Fruit fly (Drosophila melanogaster) whole organism, embryonic: ENCODE measurements around the gene CG9776.

Experiments used
- CG12219 ChIP-seq: fragments of 200-800 bp; sonication (Bioruptor generic); optimal IDR thresholded peaks from 3 replicates; lab custom pipeline; 2018; ENCODE audit warnings: missing biosample characterization, mild to moderate bottlenecking, missing genetic modification characterization
- CG4360 ChIP-seq: fragments of 200-800 bp; sonication (Bioruptor generic); IDR thresholded peaks from 2 replicates; pipeline ENCODE4 v1.3.6; 2022; ENCODE audit warnings: missing biosample characterization, missing genetic modification characterization
- CG7271 ChIP-seq: fragments of 200-800 bp; sonication (Bioruptor generic); optimal IDR thresholded peaks from 2 replicates; lab custom pipeline; 2018; ENCODE audit warnings: missing biosample characterization, mild to moderate bottlenecking, missing genetic modification characterization, moderate library complexity
- Dip2 ChIP-seq: fragments of 200-800 bp; sonication (Bioruptor generic); IDR thresholded peaks from 2 replicates; pipeline ENCODE4 v1.3.6; 2022; ENCODE audit warnings: missing biosample characterization, missing genetic modification characterization
- Dll ChIP-seq: fragments of 200-800 bp; sonication (Bioruptor generic); IDR thresholded peaks from 4 replicates; pipeline ENCODE4 v1.3.6; 2022; ENCODE audit warnings: missing biosample characterization, missing genetic modification characterization; ENCODE audit not compliant: partially characterized antibody
- Hmx ChIP-seq: fragments of 200-800 bp; sonication (Bioruptor generic); optimal IDR thresholded peaks from 2 replicates; lab custom pipeline; 2016; ENCODE audit warnings: missing biosample characterization, missing genetic modification characterization
- abd-A ChIP-seq: fragments of 200-800 bp; sonication (Bioruptor generic); optimal IDR thresholded peaks from 3 replicates; lab custom pipeline; 2019; ENCODE audit warnings: missing biosample characterization, mild to moderate bottlenecking, missing genetic modification characterization, moderate library complexity
- h ChIP-seq: fragments of >200 bp; optimal IDR thresholded peaks from 2 replicates; lab custom pipeline; 2017
- pb ChIP-seq: fragments of 200-800 bp; sonication (Bioruptor generic); optimal IDR thresholded peaks from 3 replicates; lab custom pipeline; 2016; ENCODE audit warnings: missing biosample characterization, missing genetic modification characterization
- zf30C ChIP-seq: fragments of 200-800 bp; sonication (Bioruptor generic); optimal IDR thresholded peaks from 3 replicates; lab custom pipeline; 2018; ENCODE audit warnings: missing biosample characterization, mild to moderate bottlenecking, missing genetic modification characterization

DNA sequence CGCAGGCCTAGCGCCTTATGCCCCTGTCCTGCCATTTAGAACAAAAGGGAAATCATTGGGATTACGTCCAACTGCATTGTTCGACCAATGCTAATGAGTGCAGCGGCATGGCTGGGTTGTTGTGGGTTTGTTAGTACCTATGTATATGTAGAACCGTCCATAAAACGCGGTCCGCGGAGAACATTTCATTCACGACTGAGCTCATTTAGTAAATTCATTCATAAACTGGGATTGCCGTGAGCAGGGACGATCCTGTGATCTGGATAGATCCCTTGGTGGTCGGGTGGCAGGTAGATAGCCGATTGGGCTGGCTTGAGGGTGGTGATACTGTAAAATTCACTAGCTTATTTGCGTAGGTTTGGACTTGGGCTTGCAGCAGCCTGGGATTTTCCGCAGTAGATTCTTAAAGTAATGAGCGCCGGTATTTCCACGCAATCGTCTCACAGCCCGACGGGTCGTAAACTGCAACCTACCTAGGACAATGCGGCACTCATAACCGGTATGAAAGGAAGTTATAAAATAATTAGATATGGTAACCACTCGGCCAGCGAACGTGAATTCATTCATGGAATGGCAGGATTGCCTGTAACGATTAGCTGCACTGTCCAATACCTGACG is 14.4 kb upstream of the CG9776 start:
- TF ChIP-seq CG7271 = peak; percentile 63
- no peak for TF ChIP-seq abd-A (tag; lab: Kevin White, UChicago)
- no peak for TF ChIP-seq CG4360 (GFP tag; lab: Robert Waterston, UW)
- no peak for TF ChIP-seq Dll (GFP tag; lab: Robert Waterston, UW)
- no peak for TF ChIP-seq Dip2 (GFP tag; lab: Robert Waterston, UW)
- TF ChIP-seq pb (GFP tag; lab: Kevin White, UChicago) = no peak
- no peak for TF ChIP-seq CG12219
- TF ChIP-seq h (lab: Kevin White, UChicago) = no peak
- TF ChIP-seq Hmx = no peak
- no peak for TF ChIP-seq zf30C
